In genomic region chr2L:20222940-20223727, dm6 we compare ENCODE assay signal across 3 fruit fly cellular contexts.
TF ChIP-seq lines count a peak whose summit lies in the region.

No protein-coding gene starts in this region.

- peak; percentile 61 for TF ChIP-seq CTCF in whole organism, embryonic (GFP tag; optimal IDR thresholded peaks at IDR 0.05; lab: Kevin White, UChicago)

TF ChIP-seq in whole organism, embryonic, 481 proteins besides CTCF, POLR2A, EP300 and RAD21 (continues in another document):
- TF ChIP-seq tap (tag; optimal IDR thresholded peaks at IDR 0.05; lab: Kevin White, UChicago) = no peak
- no peak for TF ChIP-seq NFAT (GFP tag; IDR thresholded peaks at IDR 0.05; lab: Robert Waterston, UW)
- peak; percentile 28 for TF ChIP-seq pzg (GFP tag; optimal IDR thresholded peaks at IDR 0.05; lab: Kevin White, UChicago)
- TF ChIP-seq mirr (GFP tag; optimal IDR thresholded peaks at IDR 0.05; lab: Kevin White, UChicago) = no peak
- TF ChIP-seq hbn (GFP tag; IDR thresholded peaks at IDR 0.05; lab: Robert Waterston, UW; ENCODE audit: partially characterized antibody) = no peak
- no peak for TF ChIP-seq ind (GFP tag; optimal IDR thresholded peaks at IDR 0.05; lab: Kevin White, UChicago)
- TF ChIP-seq disco-r (GFP tag; optimal IDR thresholded peaks at IDR 0.05; lab: Kevin White, UChicago) = no peak
- no peak for TF ChIP-seq D19A (tag; optimal IDR thresholded peaks at IDR 0.05; lab: Kevin White, UChicago)
- no peak for TF ChIP-seq sd (tag; optimal IDR thresholded peaks at IDR 0.05; lab: Kevin White, UChicago)
- no peak for TF ChIP-seq CG4404 (GFP tag; IDR thresholded peaks at IDR 0.05; lab: Robert Waterston, UW)
- TF ChIP-seq bbx (GFP tag; IDR thresholded peaks at IDR 0.05; lab: Robert Waterston, UW; ENCODE audit: partially characterized antibody) = no peak
- no peak for TF ChIP-seq dmrt99B (tag; optimal IDR thresholded peaks at IDR 0.05; lab: Kevin White, UChicago)
- TF ChIP-seq crp (GFP tag; optimal IDR thresholded peaks at IDR 0.05; lab: Kevin White, UChicago) = no peak
- TF ChIP-seq hkb (optimal IDR thresholded peaks at IDR 0.05; lab: Kevin White, UChicago) = no peak
- TF ChIP-seq hkb (GFP tag; IDR thresholded peaks at IDR 0.05; lab: Robert Waterston, UW) = peak; percentile 8; the same call in 1 of the 2 replicates
- no peak for TF ChIP-seq CG4707 (GFP tag; optimal IDR thresholded peaks at IDR 0.05; lab: Kevin White, UChicago)
- TF ChIP-seq CG12659 (GFP tag; optimal IDR thresholded peaks at IDR 0.05; lab: Kevin White, UChicago) = peak; percentile 5
- TF ChIP-seq CG7786 (GFP tag; optimal IDR thresholded peaks at IDR 0.05; lab: Kevin White, UChicago) = no peak
- TF ChIP-seq phol (tag; optimal IDR thresholded peaks at IDR 0.05; lab: Kevin White, UChicago) = no peak
- no peak for TF ChIP-seq bsh (GFP tag; optimal IDR thresholded peaks at IDR 0.05; lab: Kevin White, UChicago)
- TF ChIP-seq CG5245 (GFP tag; optimal IDR thresholded peaks at IDR 0.05; lab: Kevin White, UChicago) = no peak
- TF ChIP-seq CG12942 (GFP tag; optimal IDR thresholded peaks at IDR 0.05; lab: Kevin White, UChicago) = no peak
- no peak for TF ChIP-seq repo (GFP tag; optimal IDR thresholded peaks at IDR 0.05; lab: Kevin White, UChicago)
- TF ChIP-seq Meics (GFP tag; optimal IDR thresholded peaks at IDR 0.05; lab: Kevin White, UChicago) = peak; percentile 5
- no peak for TF ChIP-seq HHEX (GFP tag; optimal IDR thresholded peaks at IDR 0.05; lab: Kevin White, UChicago)
- TF ChIP-seq CG7556 (GFP tag; optimal IDR thresholded peaks at IDR 0.05; lab: Kevin White, UChicago) = no peak
- TF ChIP-seq CG2875 (GFP tag; optimal IDR thresholded peaks at IDR 0.05; lab: Kevin White, UChicago) = no peak
- no peak for TF ChIP-seq Nf-YA (GFP tag; IDR thresholded peaks at IDR 0.05; lab: Robert Waterston, UW)
- peak; percentile 28 for TF ChIP-seq Lhr (GFP tag; optimal IDR thresholded peaks at IDR 0.05; lab: Kevin White, UChicago)
- peak; percentile 36 for TF ChIP-seq CG33213 (GFP tag; optimal IDR thresholded peaks at IDR 0.05; lab: Kevin White, UChicago)
- TF ChIP-seq CG6689 (GFP tag; IDR thresholded peaks at IDR 0.05; lab: Robert Waterston, UW) = no peak

TF ChIP-seq in whole organism, prepupa, 60 proteins besides CTCF, POLR2A, EP300 and RAD21:
- TF ChIP-seq Hr4 (GFP tag; optimal IDR thresholded peaks at IDR 0.05; lab: Kevin White, UChicago) (no peak), svp (GFP tag; lab: Kevin White, UChicago) (peak; percentile 4), esn (GFP tag; optimal IDR thresholded peaks at IDR 0.05; lab: Kevin White, UChicago) (no peak), Eip78C (GFP tag; lab: Kevin White, UChicago) (peak; percentile 45), Ets21C (GFP tag; optimal IDR thresholded peaks at IDR 0.05; lab: Kevin White, UChicago) (no peak), Hr38 (GFP tag; optimal IDR thresholded peaks at IDR 0.05; lab: Kevin White, UChicago) (no peak), CG1621 (tag; optimal IDR thresholded peaks at IDR 0.05; lab: Kevin White, UChicago) (no peak), Eip93F (GFP tag; optimal IDR thresholded peaks at IDR 0.05; lab: Kevin White, UChicago) (no peak)
TF ChIP-seq in whole organism, prepupa: peak in this region for 2.

TF ChIP-seq in whole organism, wandering third instar larva, 38 proteins besides CTCF, POLR2A, EP300 and RAD21:
- TF ChIP-seq Dif (GFP tag; optimal IDR thresholded peaks at IDR 0.05; lab: Kevin White, UChicago; ENCODE audit: partially characterized antibody) (no peak), Dfd (GFP tag; optimal IDR thresholded peaks at IDR 0.05; lab: Kevin White, UChicago) (peak; percentile 7)
